Worm (Caenorhabditis elegans) whole organism, L3 larva: ENCODE results near the gene atl-1.
A peak's percentile ranks its signal among the peaks of the same experiment; 100 is the strongest.

Experiments
- R02D3.7 ChIP-seq: fragments of 150-350 bp; optimal IDR thresholded peaks from 2 replicates; lab custom pipeline; 2014; ENCODE audit warnings: missing biosample characterization, missing genetic modification characterization
- ZK546.5 ChIP-seq: sonication (generic microtip); optimal IDR thresholded peaks from 2 replicates; lab custom pipeline; 2017; ENCODE audit warnings: missing biosample characterization, missing genetic modification characterization
- aly-2 ChIP-seq: fragments of 150-350 bp; optimal IDR thresholded peaks from 2 replicates; lab custom pipeline; 2014; ENCODE audit warnings: missing biosample characterization, missing genetic modification characterization
- ama-1 ChIP-seq: fragments of 150-350 bp; optimal IDR thresholded peaks from 2 replicates; lab custom pipeline; 2018
- ceh-28 ChIP-seq: fragments of 150-350 bp; optimal IDR thresholded peaks from 2 replicates; lab custom pipeline; 2014; ENCODE audit warnings: missing biosample characterization, missing genetic modification reagents, missing genetic modification characterization
- ceh-9 ChIP-seq: sonication (generic microtip); optimal IDR thresholded peaks from 2 replicates; lab custom pipeline; 2018; ENCODE audit warnings: missing biosample characterization, missing genetic modification characterization
- daf-12 ChIP-seq: fragments of 150-350 bp; optimal IDR thresholded peaks from 2 replicates; lab custom pipeline; 2014; ENCODE audit warnings: missing biosample characterization, missing genetic modification reagents, missing genetic modification characterization
- egl-5 ChIP-seq: fragments of 150-350 bp; optimal IDR thresholded peaks from 2 replicates; lab custom pipeline; 2017; ENCODE audit warnings: missing biosample characterization, missing genetic modification reagents, missing genetic modification characterization, inconsistent platforms
- elt-2 ChIP-seq: sonication (generic microtip); optimal IDR thresholded peaks from 2 replicates; lab custom pipeline; 2016; ENCODE audit warnings: missing genetic modification reagents, mild to moderate bottlenecking, missing genetic modification characterization, missing compliant biosample characterization
- elt-3 ChIP-seq, 3 experiments: fragments of 150-350 bp in 1 of 3; sonication (generic microtip) in 2 of 3; optimal IDR thresholded peaks; 2 replicates in 2 of 3; 4 replicates in 1 of 3; lab custom pipeline; 2014 to 2017; ENCODE audit warnings: missing biosample characterization in 3 of 3, missing genetic modification characterization in 3 of 3
- fkh-10 ChIP-seq: sonication (generic microtip); optimal IDR thresholded peaks from 2 replicates; lab custom pipeline; 2017; ENCODE audit warnings: missing biosample characterization, missing genetic modification reagents, missing genetic modification characterization
- fkh-2 ChIP-seq: fragments of 150-350 bp; optimal IDR thresholded peaks from 2 replicates; lab custom pipeline; 2014; ENCODE audit warnings: missing biosample characterization, missing genetic modification reagents, missing genetic modification characterization
- fos-1 ChIP-seq: fragments of 150-350 bp; optimal IDR thresholded peaks from 2 replicates; lab custom pipeline; 2014; ENCODE audit warnings: missing biosample characterization, missing genetic modification characterization
- jun-1 ChIP-seq: fragments of 150-350 bp; optimal IDR thresholded peaks from 2 replicates; lab custom pipeline; 2014; ENCODE audit warnings: missing biosample characterization, missing genetic modification reagents, missing genetic modification characterization
- lin-15B ChIP-seq: fragments of 150-350 bp; optimal IDR thresholded peaks from 2 replicates; lab custom pipeline; 2014; ENCODE audit warnings: missing biosample characterization, missing genetic modification characterization
- lin-39 ChIP-seq: fragments of 150-350 bp; optimal IDR thresholded peaks from 2 replicates; lab custom pipeline; 2018; ENCODE audit warnings: missing biosample characterization, missing genetic modification reagents, missing genetic modification characterization
- lsy-12 ChIP-seq: sonication (generic microtip); optimal IDR thresholded peaks from 2 replicates; lab custom pipeline; 2016; ENCODE audit warnings: mild to moderate bottlenecking, missing genetic modification characterization, missing compliant biosample characterization
- mdl-1 ChIP-seq: fragments of 150-350 bp; optimal IDR thresholded peaks from 2 replicates; lab custom pipeline; 2014; ENCODE audit warnings: missing biosample characterization, missing genetic modification characterization
- nfya-1 ChIP-seq: sonication (generic microtip); optimal IDR thresholded peaks from 2 replicates; lab custom pipeline; 2017; ENCODE audit warnings: missing genetic modification characterization, mild to moderate bottlenecking, missing compliant biosample characterization, antibody characterized with exemption, moderate library complexity; ENCODE audit not compliant: insufficient read depth
- nhr-23 ChIP-seq: fragments of 150-350 bp; optimal IDR thresholded peaks from 2 replicates; lab custom pipeline; 2014; ENCODE audit warnings: missing biosample characterization, missing genetic modification reagents, missing genetic modification characterization
- nhr-25 ChIP-seq: sonication (generic microtip); optimal IDR thresholded peaks from 2 replicates; lab custom pipeline; 2017; ENCODE audit warnings: missing biosample characterization, missing genetic modification characterization
- nhr-28 ChIP-seq: fragments of 150-350 bp; optimal IDR thresholded peaks from 2 replicates; lab custom pipeline; 2014; ENCODE audit warnings: missing biosample characterization, missing genetic modification characterization
- nhr-43 ChIP-seq: sonication (generic microtip); optimal IDR thresholded peaks from 2 replicates; lab custom pipeline; 2016; ENCODE audit warnings: mild to moderate bottlenecking, missing genetic modification characterization, missing compliant biosample characterization; ENCODE audit not compliant: poor library complexity, severe bottlenecking
- nhr-76 ChIP-seq: fragments of 150-350 bp; sonication (generic microtip); optimal IDR thresholded peaks from 5 replicates; lab custom pipeline; 2014; ENCODE audit warnings: missing biosample characterization, missing genetic modification characterization
- nhr-77 ChIP-seq: fragments of 150-350 bp; optimal IDR thresholded peaks from 2 replicates; lab custom pipeline; 2014; ENCODE audit warnings: missing biosample characterization, missing genetic modification characterization
- pha-4 ChIP-seq: fragments of 150-350 bp; optimal IDR thresholded peaks from 2 replicates; lab custom pipeline; 2014; ENCODE audit warnings: missing biosample characterization, missing genetic modification reagents, missing genetic modification characterization
- pqm-1 ChIP-seq: fragments of 150-350 bp; optimal IDR thresholded peaks from 2 replicates; lab custom pipeline; 2017; ENCODE audit warnings: missing biosample characterization, missing genetic modification characterization, inconsistent platforms
- sea-2 ChIP-seq: fragments of 150-350 bp; sonication (generic microtip); optimal IDR thresholded peaks from 4 replicates; lab custom pipeline; 2014; ENCODE audit warnings: missing biosample characterization, missing genetic modification reagents, missing genetic modification characterization
- skn-1 ChIP-seq: fragments of 150-350 bp; optimal IDR thresholded peaks from 2 replicates; lab custom pipeline; 2014; ENCODE audit warnings: missing biosample characterization, missing genetic modification characterization
- tbx-2 ChIP-seq: sonication (generic microtip); optimal IDR thresholded peaks from 2 replicates; lab custom pipeline; 2016; ENCODE audit warnings: mild to moderate bottlenecking, missing genetic modification characterization, missing compliant biosample characterization
- unc-62 ChIP-seq: fragments of 150-350 bp; sonication (generic microtip); optimal IDR thresholded peaks from 4 replicates; lab custom pipeline; 2014; ENCODE audit warnings: missing biosample characterization, missing genetic modification reagents, missing genetic modification characterization
- zag-1 ChIP-seq: fragments of 150-350 bp; optimal IDR thresholded peaks from 2 replicates; lab custom pipeline; 2014; ENCODE audit warnings: missing biosample characterization, missing genetic modification characterization
- ztf-11 ChIP-seq: fragments of 150-350 bp; optimal IDR thresholded peaks from 2 replicates; lab custom pipeline; 2014; ENCODE audit warnings: missing biosample characterization, missing genetic modification characterization
- ztf-4 ChIP-seq: fragments of 150-350 bp; optimal IDR thresholded peaks from 2 replicates; lab custom pipeline; 2014; ENCODE audit warnings: missing biosample characterization, missing genetic modification characterization

Gene atl-1

DNA sequence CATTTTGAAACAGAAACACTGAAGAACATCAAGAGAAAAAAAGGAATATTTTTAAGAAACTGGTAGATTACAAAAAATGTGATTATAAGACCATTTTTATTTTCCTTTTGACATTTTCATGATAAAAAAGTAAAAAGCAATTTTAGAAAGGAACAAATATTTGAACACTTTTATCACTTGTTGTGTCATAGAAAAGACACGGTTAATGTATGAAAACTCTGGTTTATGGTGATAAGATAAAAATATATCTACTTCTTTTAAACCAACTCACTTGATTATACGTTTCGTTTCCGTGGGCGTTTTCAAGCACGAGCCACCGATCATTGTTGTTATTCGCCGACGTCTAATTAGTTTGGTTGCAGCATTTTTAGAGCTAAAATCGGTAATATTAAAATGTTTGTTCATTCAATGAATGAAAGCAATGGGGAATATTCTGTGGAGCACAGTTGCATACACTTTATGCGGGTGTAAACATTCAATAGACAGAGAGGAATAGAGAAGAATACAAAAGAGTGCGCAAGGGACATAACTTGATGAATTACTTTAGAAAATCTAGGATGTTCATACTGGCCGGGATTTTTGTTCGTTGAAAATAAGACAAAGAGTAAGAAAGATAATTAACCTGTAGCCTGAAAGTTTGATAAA is 27.9 kb upstream of the atl-1 start, which contains the start of gene sulp-8:
TSS of gene sulp-8 (minus strand) at position 469 of the 645 bp plus-strand sequence.
- no peak for TF ChIP-seq nhr-28
- no peak for TF ChIP-seq ama-1 (lab: Kevin White, UChicago)
- no peak for TF ChIP-seq daf-12 (tag; lab: Kevin White, UChicago)
- TF ChIP-seq pha-4 (tag; lab: Kevin White, UChicago): peak; percentile 51
- TF ChIP-seq fos-1 (tag; lab: Kevin White, UChicago): no peak
- TF ChIP-seq pqm-1 (tag; lab: Kevin White, UChicago): no peak
- no peak for TF ChIP-seq ztf-11 (tag; lab: Kevin White, UChicago)
- TF ChIP-seq elt-2 (tag; lab: Kevin White, UChicago): peak; percentile 71
- TF ChIP-seq, all 47 proteins: peak for 2

DNA sequence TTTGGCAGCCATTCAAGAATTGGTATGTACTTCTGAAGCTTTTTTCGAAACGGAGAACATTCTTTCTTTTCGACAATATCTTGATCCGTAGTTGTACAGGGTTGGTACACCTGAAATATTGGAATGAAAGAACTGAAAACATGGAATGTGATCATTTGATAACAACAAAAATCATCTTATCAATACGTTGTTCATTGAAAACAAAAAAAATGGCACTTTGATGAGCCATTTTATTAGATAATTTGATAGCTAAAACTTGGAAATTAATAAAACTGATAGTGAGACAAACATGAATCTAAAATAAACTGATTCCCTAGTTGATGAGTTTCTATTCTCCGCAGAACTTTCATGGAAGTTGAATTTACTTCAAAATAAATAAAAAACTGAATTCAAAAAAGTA is 27.1 kb upstream of the atl-1 start:
- peak; percentile 70 for TF ChIP-seq elt-2 (tag; lab: Kevin White, UChicago)
- no peak for TF ChIP-seq lsy-12

- TF ChIP-seq nfya-1 (tag; lab: Kevin White, UChicago) (peak; percentile 27), unc-62 (GFP tag; lab: Kevin White, UChicago) (no peak), lin-39 (peak; percentile 15)
Observed at ce11 chrV:9666394-9666793, 21.0 kb upstream of the atl-1 start, which contains the start of gene ZK287.1. TSS of gene ZK287.1 (plus strand) at chrV:9666694.

ce11 chrV:9664620-9665019 is 19.2 kb upstream of the atl-1 start:
- TF ChIP-seq nfya-1 (tag; lab: Kevin White, UChicago): peak; percentile 59
- no peak for TF ChIP-seq zag-1 (tag; lab: Kevin White, UChicago)
- TF ChIP-seq skn-1 (tag; lab: Kevin White, UChicago): no peak
- TF ChIP-seq lin-39: peak; percentile 74
- peak; percentile 43 for TF ChIP-seq mdl-1
- TF ChIP-seq fkh-10 (GFP tag; lab: Kevin White, UChicago): peak; percentile 78
- no peak for TF ChIP-seq sea-2 (GFP tag; lab: Kevin White, UChicago)
- peak; percentile 29 for TF ChIP-seq lin-15B (tag; lab: Kevin White, UChicago)

DNA sequence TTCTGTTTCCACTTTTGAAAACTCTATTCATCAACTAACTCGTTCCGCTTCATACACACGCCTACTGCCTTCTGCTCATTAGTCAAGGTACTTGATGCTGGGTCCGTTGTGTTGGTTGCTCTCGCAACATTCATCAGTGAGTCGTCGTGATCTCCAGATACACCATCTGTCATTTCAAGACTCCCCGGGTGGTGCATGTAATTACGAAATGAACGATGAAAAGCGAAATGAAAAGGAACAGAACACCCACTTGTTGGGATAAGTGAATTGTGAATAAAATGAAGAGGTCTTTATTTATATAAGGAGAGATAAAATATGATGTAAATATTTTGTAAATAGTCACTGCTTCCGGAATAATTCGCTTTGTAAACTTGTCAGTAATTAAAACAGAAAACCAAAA is 18.6 kb upstream of the atl-1 start:
- TF ChIP-seq nhr-77 (tag; lab: Kevin White, UChicago) (no peak), pha-4 (tag; lab: Kevin White, UChicago) (no peak), ztf-11 (tag; lab: Kevin White, UChicago) (no peak), tbx-2 (tag; lab: Kevin White, UChicago) (no peak), R02D3.7 (tag; lab: Kevin White, UChicago) (no peak), aly-2 (tag; lab: Kevin White, UChicago) (no peak)

DNA sequence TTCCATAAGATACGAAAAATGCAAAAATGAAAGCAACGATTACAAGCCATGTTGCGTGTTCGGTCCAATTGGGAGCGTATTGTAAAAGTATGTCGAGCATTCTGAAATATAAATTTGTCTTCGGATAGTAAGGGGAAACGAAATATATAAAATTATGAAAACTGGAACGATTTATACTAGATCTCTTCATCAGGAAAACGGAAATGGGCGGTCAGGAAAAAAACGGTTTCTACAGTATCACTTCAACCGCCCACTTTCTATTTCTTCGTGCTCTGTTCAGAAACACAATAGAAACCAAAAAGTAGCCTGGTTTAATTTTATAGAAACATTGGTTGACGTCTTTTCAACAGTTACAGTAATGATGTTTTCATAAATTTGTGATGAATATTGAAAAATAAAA is 16.1 kb upstream of the atl-1 start, which contains the start of gene pitr-4:
TSS of gene pitr-4 (minus strand) at position 101 of the 400 bp plus-strand sequence.
- no peak for TF ChIP-seq nhr-25 (tag; lab: Kevin White, UChicago)
- TF ChIP-seq fkh-2 (tag; lab: Kevin White, UChicago): no peak
- no peak for TF ChIP-seq R02D3.7 (tag; lab: Kevin White, UChicago)
- no peak for TF ChIP-seq pqm-1 (tag; lab: Kevin White, UChicago)

DNA sequence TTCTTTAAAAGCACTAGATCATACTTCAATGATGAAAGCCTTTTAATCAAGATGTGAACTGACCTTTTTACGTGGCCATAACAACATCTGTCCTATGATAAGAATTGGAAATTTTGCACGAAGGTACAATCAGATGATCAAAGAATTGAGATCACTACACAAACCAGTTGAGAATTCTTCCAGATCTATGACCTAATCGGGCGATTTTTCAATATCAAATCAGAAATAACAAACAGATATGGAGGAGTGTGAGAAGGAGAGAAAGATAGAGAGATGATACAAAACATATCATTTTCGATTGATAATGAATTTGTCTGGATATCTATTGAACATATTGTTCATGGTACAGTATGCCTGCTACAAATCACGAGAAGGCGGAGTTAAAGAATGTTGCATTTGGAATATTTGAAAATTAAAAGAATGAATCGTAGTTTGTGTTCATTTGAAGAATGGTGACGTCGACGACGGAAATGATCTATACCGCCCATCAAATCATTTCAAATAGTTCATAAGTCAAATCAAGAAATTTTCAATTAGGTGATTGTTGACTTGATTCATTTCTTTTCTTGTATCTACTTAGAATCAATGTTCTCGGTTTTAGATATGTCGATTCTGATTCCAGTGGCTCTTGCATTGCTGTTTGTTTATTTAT is 8.9 kb upstream of the atl-1 start, which contains the start of gene cyp-29A4:
TSS of gene cyp-29A4 (plus strand) at position 602 of the 652 bp plus-strand sequence.
- TF ChIP-seq nhr-23 (tag; lab: Kevin White, UChicago) (peak; percentile 73), tbx-2 (tag; lab: Kevin White, UChicago) (no peak), ceh-28 (no peak), jun-1 (tag; lab: Kevin White, UChicago) (no peak), nhr-28 (no peak), nhr-25 (tag; lab: Kevin White, UChicago) (no peak), egl-5 (tag; lab: Kevin White, UChicago) (no peak), ztf-4 (tag; lab: Kevin White, UChicago) (no peak), lsy-12 (no peak), lin-15B (tag; lab: Kevin White, UChicago) (no peak), elt-3 (tag; optimal IDR thresholded peaks at IDR 0.05; lab: Kevin White, UChicago) (peak; percentile 28 to 93 (median 71)), nfya-1 (tag; lab: Kevin White, UChicago) (no peak), ceh-9 (tag; lab: Kevin White, UChicago) (no peak), nhr-76 (tag; lab: Kevin White, UChicago) (no peak), nhr-43 (peak; percentile 74), ZK546.5 (tag; lab: Kevin White, UChicago) (no peak)
